Worm (Caenorhabditis elegans) whole organism, mixed stage, embryonic: Measurements from ENCODE around the gene vamp-7.

Source experiments
- M03D4.4 ChIP-seq: sonication (generic microtip); optimal IDR thresholded peaks from 2 replicates; lab custom pipeline; 2017; ENCODE audit warnings: mild to moderate bottlenecking, missing genetic modification characterization, missing compliant biosample characterization
- bed-3 ChIP-seq: fragments of 200-800 bp; sonication (Bioruptor generic); optimal IDR thresholded peaks from 3 replicates; lab custom pipeline; 2018; ENCODE audit warnings: mild to moderate bottlenecking, missing genetic modification characterization, moderate library complexity, missing compliant biosample characterization
- blmp-1 ChIP-seq: fragments of 150-350 bp; optimal IDR thresholded peaks from 2 replicates; lab custom pipeline; 2014; ENCODE audit warnings: missing biosample characterization, missing genetic modification characterization
- ceh-39 ChIP-seq: fragments of 150-350 bp; optimal IDR thresholded peaks from 2 replicates; lab custom pipeline; 2014; ENCODE audit warnings: missing biosample characterization, missing genetic modification characterization
- ceh-43 ChIP-seq: fragments of 200-800 bp; sonication (Bioruptor generic); optimal IDR thresholded peaks from 2 replicates; lab custom pipeline; 2018; ENCODE audit warnings: mild to moderate bottlenecking, missing genetic modification characterization, moderate library complexity, missing compliant biosample characterization
- ceh-83 ChIP-seq: fragments of 200-800 bp; sonication (Bioruptor generic); optimal IDR thresholded peaks from 2 replicates; lab custom pipeline; 2018; ENCODE audit warnings: mild to moderate bottlenecking, missing genetic modification characterization, missing compliant biosample characterization
- ces-1 ChIP-seq: fragments of 150-350 bp; optimal IDR thresholded peaks from 2 replicates; lab custom pipeline; 2014; ENCODE audit warnings: missing biosample characterization, missing genetic modification reagents, missing genetic modification characterization
- cnd-1 ChIP-seq: fragments of 200-800 bp; sonication (Bioruptor generic); optimal IDR thresholded peaks from 2 replicates; lab custom pipeline; 2018; ENCODE audit warnings: mild to moderate bottlenecking, missing genetic modification characterization, missing compliant biosample characterization
- drap-1 ChIP-seq: fragments of 200-800 bp; sonication (Bioruptor generic); optimal IDR thresholded peaks from 3 replicates; lab custom pipeline; 2018; ENCODE audit warnings: mild to moderate bottlenecking, missing genetic modification characterization, missing compliant biosample characterization
- elt-1 ChIP-seq: sonication (generic microtip); optimal IDR thresholded peaks from 2 replicates; lab custom pipeline; 2017; ENCODE audit warnings: missing genetic modification characterization, mild to moderate bottlenecking, missing compliant biosample characterization, antibody characterized with exemption, moderate library complexity, borderline replicate concordance; ENCODE audit not compliant: insufficient read depth
- elt-3 ChIP-seq: fragments of 150-350 bp; optimal IDR thresholded peaks from 2 replicates; lab custom pipeline; 2014; ENCODE audit warnings: missing biosample characterization, missing genetic modification characterization
- flh-1 ChIP-seq: fragments of 200-800 bp; sonication (Bioruptor generic); optimal IDR thresholded peaks from 2 replicates; lab custom pipeline; 2018; ENCODE audit warnings: mild to moderate bottlenecking, missing genetic modification characterization, moderate library complexity, missing compliant biosample characterization
- ham-2 ChIP-seq: fragments of 200-800 bp; sonication (Bioruptor generic); optimal IDR thresholded peaks from 2 replicates; lab custom pipeline; 2018; ENCODE audit warnings: mild to moderate bottlenecking, missing genetic modification characterization, missing compliant biosample characterization
- hlh-1 ChIP-seq: fragments of 150-350 bp; optimal IDR thresholded peaks from 2 replicates; lab custom pipeline; 2014; ENCODE audit warnings: missing biosample characterization, missing genetic modification reagents, missing genetic modification characterization
- lin-13 ChIP-seq: fragments of 150-350 bp; optimal IDR thresholded peaks from 2 replicates; lab custom pipeline; 2014; ENCODE audit warnings: missing biosample characterization, missing genetic modification characterization
- lin-32 ChIP-seq: fragments of 200-800 bp; sonication (Bioruptor generic); optimal IDR thresholded peaks from 2 replicates; lab custom pipeline; 2018; ENCODE audit warnings: mild to moderate bottlenecking, missing genetic modification characterization, missing compliant biosample characterization
- lsy-2 ChIP-seq: fragments of 150-350 bp; optimal IDR thresholded peaks from 2 replicates; lab custom pipeline; 2014; ENCODE audit warnings: missing biosample characterization, missing genetic modification characterization
- mab-5 ChIP-seq: fragments of 150-350 bp; optimal IDR thresholded peaks from 2 replicates; lab custom pipeline; 2014; ENCODE audit warnings: missing biosample characterization, missing genetic modification characterization
- mep-1 ChIP-seq: fragments of 150-350 bp; optimal IDR thresholded peaks from 2 replicates; lab custom pipeline; 2017; ENCODE audit warnings: missing biosample characterization, missing genetic modification reagents, missing genetic modification characterization, inconsistent platforms
- mls-2 ChIP-seq: sonication (generic microtip); optimal IDR thresholded peaks from 2 replicates; lab custom pipeline; 2016; ENCODE audit warnings: mild to moderate bottlenecking, missing genetic modification characterization, moderate library complexity, missing compliant biosample characterization
- nhr-12 ChIP-seq: fragments of 150-350 bp; optimal IDR thresholded peaks from 2 replicates; lab custom pipeline; 2014; ENCODE audit warnings: missing biosample characterization, missing genetic modification characterization
- nhr-2 ChIP-seq: fragments of 150-350 bp; optimal IDR thresholded peaks from 2 replicates; lab custom pipeline; 2014; ENCODE audit warnings: missing biosample characterization, missing genetic modification characterization
- nhr-237 ChIP-seq: fragments of 150-350 bp; optimal IDR thresholded peaks from 2 replicates; lab custom pipeline; 2014; ENCODE audit warnings: missing biosample characterization, missing genetic modification characterization
- nhr-28 ChIP-seq: fragments of 150-350 bp; optimal IDR thresholded peaks from 2 replicates; lab custom pipeline; 2014; ENCODE audit warnings: missing biosample characterization, missing genetic modification characterization
- nhr-76 ChIP-seq: sonication (generic microtip); optimal IDR thresholded peaks from 2 replicates; lab custom pipeline; 2017; ENCODE audit warnings: missing biosample characterization, missing genetic modification characterization
- pha-4 ChIP-seq: fragments of 150-350 bp; optimal IDR thresholded peaks from 2 replicates; lab custom pipeline; 2018; ENCODE audit warnings: missing biosample characterization, missing genetic modification reagents, missing genetic modification characterization
- sem-2 ChIP-seq: fragments of 200-800 bp; sonication (Bioruptor generic); optimal IDR thresholded peaks from 2 replicates; lab custom pipeline; 2018; ENCODE audit warnings: mild to moderate bottlenecking, missing genetic modification characterization, missing compliant biosample characterization
- snpc-4 ChIP-seq: fragments of 150-350 bp; optimal IDR thresholded peaks from 2 replicates; lab custom pipeline; 2014; ENCODE audit warnings: missing biosample characterization, missing genetic modification characterization
- sptf-1 ChIP-seq: sonication (generic microtip); optimal IDR thresholded peaks from 2 replicates; lab custom pipeline; 2017; ENCODE audit warnings: mild to moderate bottlenecking, missing genetic modification characterization, moderate library complexity, missing compliant biosample characterization
- tbx-8 ChIP-seq: fragments of 200-800 bp; sonication (Bioruptor generic); optimal IDR thresholded peaks from 2 replicates; lab custom pipeline; 2018; ENCODE audit warnings: mild to moderate bottlenecking, missing genetic modification characterization, moderate library complexity, missing compliant biosample characterization
- unc-120 ChIP-seq: sonication (generic microtip); optimal IDR thresholded peaks from 2 replicates; lab custom pipeline; 2017; ENCODE audit warnings: missing genetic modification characterization, missing compliant biosample characterization; ENCODE audit not compliant: poor library complexity, severe bottlenecking
- unc-39 ChIP-seq: fragments of 150-350 bp; optimal IDR thresholded peaks from 2 replicates; lab custom pipeline; 2014; ENCODE audit warnings: missing biosample characterization, missing genetic modification characterization
- unc-62 ChIP-seq: fragments of 150-350 bp; optimal IDR thresholded peaks from 2 replicates; lab custom pipeline; 2014; ENCODE audit warnings: missing biosample characterization, missing genetic modification reagents, missing genetic modification characterization
- zip-8 ChIP-seq: fragments of 150-350 bp; optimal IDR thresholded peaks from 2 replicates; lab custom pipeline; 2014; ENCODE audit warnings: missing biosample characterization, missing genetic modification characterization
- ztf-11 ChIP-seq: fragments of 150-350 bp; optimal IDR thresholded peaks from 2 replicates; lab custom pipeline; 2014; ENCODE audit warnings: missing biosample characterization, missing genetic modification characterization

vamp-7 gene

ce11 chrIV:2600841-2601240 is 7.0 kb upstream of the vamp-7 start, which contains the start of gene epg-9:
TSS of gene epg-9 (plus strand) at chrIV:2601141.
- TF ChIP-seq elt-3 (no peak), sptf-1 (tag; lab: Kevin White, UChicago) (no peak), elt-1 (tag; lab: Kevin White, UChicago) (no peak), unc-62 (GFP tag; lab: Kevin White, UChicago) (no peak), sem-2 (GFP tag; lab: Kevin White, UChicago) (no peak), nhr-2 (no peak), blmp-1 (tag; lab: Kevin White, UChicago) (no peak), nhr-76 (no peak), ztf-11 (tag; lab: Kevin White, UChicago) (no peak), lin-32 (no peak), snpc-4 (tag; lab: Kevin White, UChicago) (no peak), nhr-12 (tag; lab: Kevin White, UChicago) (no peak), mab-5 (tag; lab: Kevin White, UChicago) (no peak), hlh-1 (no peak)

- TF ChIP-seq blmp-1 (tag; lab: Kevin White, UChicago) (no peak), unc-62 (GFP tag; lab: Kevin White, UChicago) (peak; percentile 65), ham-2 (GFP tag; lab: Kevin White, UChicago) (no peak), unc-120 (tag; lab: Kevin White, UChicago) (peak; percentile 55), mls-2 (tag; lab: Kevin White, UChicago) (no peak), pha-4 (tag; lab: Kevin White, UChicago) (peak; percentile 94), tbx-8 (no peak), lsy-2 (tag; lab: Kevin White, UChicago) (peak; percentile 59), ceh-83 (GFP tag; lab: Kevin White, UChicago) (peak; percentile 16), ceh-39 (peak; percentile 70), lin-32 (no peak), nhr-12 (tag; lab: Kevin White, UChicago) (no peak), cnd-1 (tag; lab: Kevin White, UChicago) (no peak), sptf-1 (tag; lab: Kevin White, UChicago) (no peak), drap-1 (GFP tag; lab: Kevin White, UChicago) (no peak), lin-13 (tag; lab: Kevin White, UChicago) (peak; percentile 62), zip-8 (tag; lab: Kevin White, UChicago) (no peak), mep-1 (tag; lab: Kevin White, UChicago) (peak; percentile 74), nhr-237 (peak; percentile 78), nhr-28 (tag; lab: Kevin White, UChicago) (no peak), ces-1 (peak; percentile 49), ceh-43 (GFP tag; lab: Kevin White, UChicago) (no peak), M03D4.4 (peak; percentile 29), ztf-11 (tag; lab: Kevin White, UChicago) (peak; percentile 33), hlh-1 (peak; percentile 46), nhr-76 (no peak), sem-2 (GFP tag; lab: Kevin White, UChicago) (no peak), elt-3 (peak; percentile 49), unc-39 (tag; lab: Kevin White, UChicago) (no peak), mab-5 (tag; lab: Kevin White, UChicago) (no peak), elt-1 (tag; lab: Kevin White, UChicago) (no peak), snpc-4 (tag; lab: Kevin White, UChicago) (no peak), nhr-2 (peak; percentile 26), bed-3 (GFP tag; lab: Kevin White, UChicago) (no peak), flh-1 (GFP tag; lab: Kevin White, UChicago) (no peak)
Measured at ce11 chrIV:2601988-2602861, 5.6 kb upstream of the vamp-7 start.

DNA sequence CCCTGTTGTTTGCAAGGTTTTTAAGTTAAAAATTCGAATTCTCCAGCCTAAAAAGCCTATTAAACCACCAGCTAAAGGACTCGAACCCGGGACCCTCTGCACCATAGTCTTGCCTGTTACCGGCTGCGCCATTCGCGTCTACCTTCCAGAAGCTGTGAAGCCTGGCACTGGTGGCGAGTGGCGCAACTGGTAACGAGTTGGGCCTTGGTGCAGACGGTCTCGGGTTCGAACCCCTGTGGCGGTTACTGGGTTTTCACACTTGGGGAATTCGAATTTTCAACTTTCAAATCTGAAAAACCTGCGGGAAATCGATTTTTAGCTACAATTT is 5.0 kb upstream of the vamp-7 start:
- TF ChIP-seq lin-13 (tag; lab: Kevin White, UChicago) (no peak), sem-2 (GFP tag; lab: Kevin White, UChicago) (no peak), ztf-11 (tag; lab: Kevin White, UChicago) (no peak), mab-5 (tag; lab: Kevin White, UChicago) (no peak), bed-3 (GFP tag; lab: Kevin White, UChicago) (no peak), nhr-237 (no peak), ceh-39 (no peak), nhr-28 (tag; lab: Kevin White, UChicago) (no peak)
- TF ChIP-seq, all 35 proteins: peak for 0
